Worm (Caenorhabditis elegans) whole organism, L4 larva: ENCODE results near the gene F25E5.2.

ENCODE experiments used
- ceh-62 ChIP-seq: sonication (generic microtip); optimal IDR thresholded peaks from 2 replicates; lab custom pipeline; 2017; ENCODE audit warnings: missing biosample characterization, missing genetic modification characterization
- egl-27 ChIP-seq: sonication (generic microtip); optimal IDR thresholded peaks from 3 replicates; lab custom pipeline; 2017; ENCODE audit warnings: missing biosample characterization, missing genetic modification reagents, missing genetic modification characterization
- madf-5 ChIP-seq, 2 experiments: fragments of 200-800 bp; sonication (Bioruptor generic); IDR thresholded peaks; 2 replicates each; pipeline ENCODE4 v1.3.6; 2022; ENCODE audit warnings: missing compliant biosample characterization in 2 of 2, missing genetic modification characterization in 2 of 2
- mdl-1 ChIP-seq, 2 experiments: fragments of 150-350 bp in 1 of 2; sonication (generic microtip) in 1 of 2; optimal IDR thresholded peaks; 2 replicates each; lab custom pipeline; 2014 to 2017; ENCODE audit warnings: missing biosample characterization in 2 of 2, missing genetic modification characterization in 2 of 2
- nhr-25 ChIP-seq: sonication (generic microtip); optimal IDR thresholded peaks from 2 replicates; lab custom pipeline; 2017; ENCODE audit warnings: missing genetic modification characterization, mild to moderate bottlenecking, missing compliant biosample characterization, antibody characterized with exemption, moderate library complexity, borderline replicate concordance; ENCODE audit not compliant: insufficient read depth
- snpc-4 ChIP-seq: fragments of 150-350 bp; optimal IDR thresholded peaks from 2 replicates; lab custom pipeline; 2014; ENCODE audit warnings: missing biosample characterization, missing genetic modification characterization
- unc-62 ChIP-seq, 3 experiments: fragments of 150-350 bp in 1 of 3; sonication (generic microtip); optimal IDR thresholded peaks in 2 of 3; peaks in 1 of 3; 1 replicate in 1 of 3; 2 replicates in 2 of 3; lab custom pipeline; 2014 to 2017; ENCODE audit warnings: missing biosample characterization in 3 of 3, missing genetic modification characterization in 3 of 3, missing genetic modification reagents in 3 of 3, missing genotype in 1 of 3

ce11 chrV:7449303-7449827 lies 5.7 kb upstream of the F25E5.2 start, which contains the start of gene try-12:
- TF ChIP-seq unc-62 (GFP tag; optimal IDR thresholded peaks at IDR 0.05 in 1 of 2; lab: Kevin White, UChicago), result peak in 1 of 2 experiments; percentile 50
- TF ChIP-seq unc-62 (tag; optimal IDR thresholded peaks at IDR 0.05; lab: Kevin White, UChicago), result no peak
- no peak for TF ChIP-seq snpc-4
- TF ChIP-seq egl-27 (tag; lab: Kevin White, UChicago), result no peak
- TF ChIP-seq nhr-25 (tag; lab: Kevin White, UChicago), result no peak
- TF ChIP-seq madf-5 (GFP tag; IDR thresholded peaks at IDR 0.05; lab: Robert Waterston, UW), result no peak
- no peak for TF ChIP-seq ceh-62
- no peak for TF ChIP-seq mdl-1 (tag; optimal IDR thresholded peaks at IDR 0.05; lab: Kevin White, UChicago)
